Fruit fly (Drosophila melanogaster) whole organism, embryonic: Measurements from ENCODE around the gene fiz.

Source experiments
- Atf6 ChIP-seq: fragments of 200-800 bp; sonication (Bioruptor generic); IDR thresholded peaks from 2 replicates; pipeline ENCODE4 v1.3.6; 2022; ENCODE audit warnings: missing biosample characterization, missing genetic modification characterization
- Bgb ChIP-seq: fragments of 200-800 bp; sonication (Bioruptor generic); IDR thresholded peaks from 2 replicates; pipeline ENCODE4 v1.3.6; 2022; ENCODE audit warnings: missing biosample characterization, missing genetic modification characterization; ENCODE audit not compliant: partially characterized antibody
- CG11398 ChIP-seq: fragments of 200-800 bp; sonication (Bioruptor generic); optimal IDR thresholded peaks from 2 replicates; lab custom pipeline; 2016; ENCODE audit warnings: missing biosample characterization, missing genetic modification characterization
- CG12104 ChIP-seq: fragments of 200-800 bp; sonication (Bioruptor generic); optimal IDR thresholded peaks from 3 replicates; lab custom pipeline; 2016; ENCODE audit warnings: missing biosample characterization, missing genetic modification characterization
- CG12236 ChIP-seq: fragments of 200-800 bp; sonication (Bioruptor generic); optimal IDR thresholded peaks from 2 replicates; lab custom pipeline; 2016; ENCODE audit warnings: missing biosample characterization, missing genetic modification characterization
- CG13424 ChIP-seq: fragments of 200-800 bp; sonication (Bioruptor generic); optimal IDR thresholded peaks from 2 replicates; lab custom pipeline; 2019; ENCODE audit warnings: missing biosample characterization, mild to moderate bottlenecking, missing genetic modification characterization, moderate library complexity
- CG14441 ChIP-seq: fragments of 200-800 bp; sonication (Bioruptor generic); IDR thresholded peaks from 2 replicates; pipeline ENCODE4 v1.3.6; 2022; ENCODE audit warnings: missing biosample characterization, missing genetic modification characterization
- CG14860 ChIP-seq: fragments of 200-800 bp; sonication (Bioruptor generic); IDR thresholded peaks from 3 replicates; pipeline ENCODE4 v1.3.6; 2022; ENCODE audit warnings: missing biosample characterization, missing genetic modification characterization; ENCODE audit not compliant: partially characterized antibody
- CG15696 ChIP-seq: fragments of 200-800 bp; sonication (Bioruptor generic); optimal IDR thresholded peaks from 2 replicates; lab custom pipeline; 2019; ENCODE audit warnings: missing biosample characterization, mild to moderate bottlenecking, missing genetic modification characterization, moderate library complexity
- CG17328 ChIP-seq: fragments of 200-800 bp; sonication (Bioruptor generic); IDR thresholded peaks from 2 replicates; pipeline ENCODE4 v1.3.6; 2022; ENCODE audit warnings: missing biosample characterization, missing genetic modification characterization
- CG17359 ChIP-seq: fragments of 200-800 bp; sonication (Bioruptor generic); optimal IDR thresholded peaks from 3 replicates; lab custom pipeline; 2018; ENCODE audit warnings: missing biosample characterization, mild to moderate bottlenecking, missing genetic modification characterization, moderate library complexity
- CG1832 ChIP-seq: fragments of 200-800 bp; sonication (Bioruptor generic); optimal IDR thresholded peaks from 2 replicates; lab custom pipeline; 2017; ENCODE audit warnings: missing biosample characterization, mild to moderate bottlenecking, missing genetic modification characterization, inconsistent platforms
- CG18764 ChIP-seq: fragments of 200-800 bp; sonication (Bioruptor generic); optimal IDR thresholded peaks from 3 replicates; lab custom pipeline; 2016; ENCODE audit warnings: missing biosample characterization, missing genetic modification characterization
- CG2712 ChIP-seq: fragments of 200-800 bp; optimal IDR thresholded peaks from 3 replicates; lab custom pipeline; 2019; ENCODE audit warnings: missing biosample characterization, mild to moderate bottlenecking, missing genetic modification characterization, moderate library complexity
- CG2875 ChIP-seq: fragments of 200-800 bp; sonication (Bioruptor generic); optimal IDR thresholded peaks from 2 replicates; lab custom pipeline; 2017; ENCODE audit warnings: missing biosample characterization, mild to moderate bottlenecking, missing genetic modification characterization, missing genetic modification reagents
- CG34422 ChIP-seq: fragments of 200-800 bp; sonication (Bioruptor generic); IDR thresholded peaks from 3 replicates; pipeline ENCODE4 v1.3.6; 2022; ENCODE audit warnings: missing biosample characterization, missing genetic modification characterization
- CG42726 ChIP-seq: fragments of 200-800 bp; sonication (Bioruptor generic); IDR thresholded peaks from 2 replicates; pipeline ENCODE4 v1.3.6; 2022; ENCODE audit warnings: missing biosample characterization, missing genetic modification characterization; ENCODE audit not compliant: partially characterized antibody
- CG4282 ChIP-seq: fragments of 200-800 bp; sonication (Bioruptor generic); optimal IDR thresholded peaks from 2 replicates; lab custom pipeline; 2016; ENCODE audit warnings: missing biosample characterization, missing genetic modification characterization
- CG4424 ChIP-seq: fragments of 200-800 bp; sonication (Bioruptor generic); optimal IDR thresholded peaks from 3 replicates; lab custom pipeline; 2016; ENCODE audit warnings: missing biosample characterization, missing genetic modification characterization
- CG5180 ChIP-seq: fragments of 200-800 bp; sonication (Bioruptor generic); optimal IDR thresholded peaks from 3 replicates; lab custom pipeline; 2017; ENCODE audit warnings: missing biosample characterization, missing genetic modification characterization, mild to moderate bottlenecking, moderate library complexity, missing genetic modification reagents
- CG6254 ChIP-seq: fragments of 200-800 bp; sonication (Bioruptor generic); optimal IDR thresholded peaks from 3 replicates; lab custom pipeline; 2017; ENCODE audit warnings: mild to moderate bottlenecking, missing biosample characterization, missing genetic modification reagents, missing genetic modification characterization
- CG6654 ChIP-seq: fragments of 200-800 bp; sonication (Bioruptor generic); optimal IDR thresholded peaks from 2 replicates; lab custom pipeline; 2017; ENCODE audit warnings: missing biosample characterization, mild to moderate bottlenecking, missing genetic modification characterization
- CG7271 ChIP-seq: fragments of 200-800 bp; sonication (Bioruptor generic); optimal IDR thresholded peaks from 2 replicates; lab custom pipeline; 2018; ENCODE audit warnings: missing biosample characterization, mild to moderate bottlenecking, missing genetic modification characterization, moderate library complexity
- CG7556 ChIP-seq: fragments of 200-800 bp; sonication (Bioruptor generic); optimal IDR thresholded peaks from 2 replicates; lab custom pipeline; 2017; ENCODE audit warnings: missing biosample characterization, mild to moderate bottlenecking, missing genetic modification characterization
- CG7928 ChIP-seq: fragments of 200-800 bp; sonication (Bioruptor generic); optimal IDR thresholded peaks from 2 replicates; lab custom pipeline; 2017; ENCODE audit warnings: missing biosample characterization, mild to moderate bottlenecking, missing genetic modification characterization
- CG9609 ChIP-seq: fragments of 200-800 bp; sonication (Bioruptor generic); optimal IDR thresholded peaks from 3 replicates; lab custom pipeline; 2016; ENCODE audit warnings: missing biosample characterization, missing genetic modification characterization
- Dp ChIP-seq: fragments of 200-800 bp; sonication (Bioruptor generic); optimal IDR thresholded peaks from 2 replicates; lab custom pipeline; 2018; ENCODE audit warnings: missing biosample characterization, mild to moderate bottlenecking, missing genetic modification characterization, moderate library complexity
- Ets97D ChIP-seq: fragments of 200-800 bp; sonication (Bioruptor generic); optimal IDR thresholded peaks from 3 replicates; lab custom pipeline; 2016; ENCODE audit warnings: missing biosample characterization, missing genetic modification characterization
- Gsc ChIP-seq: fragments of 200-800 bp; sonication (Bioruptor generic); IDR thresholded peaks from 2 replicates; pipeline ENCODE4 v1.3.6; 2022; ENCODE audit warnings: missing biosample characterization, missing genetic modification characterization
- H2.0 ChIP-seq: fragments of 200-800 bp; sonication (Bioruptor generic); IDR thresholded peaks from 2 replicates; pipeline ENCODE4 v1.3.6; 2022; ENCODE audit warnings: missing biosample characterization, missing genetic modification characterization
- Med ChIP-seq: fragments of 200-800 bp; sonication (Bioruptor generic); peaks from one replicate; lab custom pipeline; 2016; ENCODE audit warnings: missing biosample characterization, missing genetic modification characterization, mild to moderate bottlenecking, inconsistent platforms, moderate library complexity
- Pdp1 ChIP-seq, 2 experiments: fragments of 200-800 bp; sonication (Bioruptor generic); optimal IDR thresholded peaks; 3 replicates each; lab custom pipeline; 2016; ENCODE audit warnings: missing biosample characterization in 2 of 2, missing genetic modification characterization in 2 of 2, mild to moderate bottlenecking in 1 of 2, moderate library complexity in 1 of 2
- Sin3A ChIP-seq: fragments of >200 bp; optimal IDR thresholded peaks from 2 replicates; lab custom pipeline; 2018
- TFAM ChIP-seq: fragments of 200-800 bp; sonication (Bioruptor generic); optimal IDR thresholded peaks from 2 replicates; lab custom pipeline; 2017; ENCODE audit warnings: missing biosample characterization, missing genetic modification characterization, inconsistent platforms
- abd-A ChIP-seq: fragments of 200-800 bp; sonication (Bioruptor generic); optimal IDR thresholded peaks from 3 replicates; lab custom pipeline; 2019; ENCODE audit warnings: missing biosample characterization, mild to moderate bottlenecking, missing genetic modification characterization, moderate library complexity
- aop ChIP-seq: fragments of 200-800 bp; sonication (Bioruptor generic); IDR thresholded peaks from 2 replicates; pipeline ENCODE4 v1.3.6; 2022; ENCODE audit warnings: missing biosample characterization, missing genetic modification characterization
- bab2 ChIP-seq: fragments of 200-800 bp; sonication (Bioruptor generic); optimal IDR thresholded peaks from 2 replicates; lab custom pipeline; 2016; ENCODE audit warnings: missing biosample characterization, missing genetic modification characterization
- ci ChIP-seq: fragments of 200-800 bp; sonication (Bioruptor generic); IDR thresholded peaks from 3 replicates; pipeline ENCODE4 v1.3.6; 2022; ENCODE audit warnings: missing biosample characterization, missing genetic modification characterization
- dmrt99B ChIP-seq: fragments of 200-800 bp; sonication (Bioruptor generic); optimal IDR thresholded peaks from 2 replicates; lab custom pipeline; 2018; ENCODE audit warnings: missing biosample characterization, mild to moderate bottlenecking, missing genetic modification characterization, moderate library complexity
- fd96Cb ChIP-seq: fragments of 200-800 bp; sonication (Bioruptor generic); optimal IDR thresholded peaks from 2 replicates; lab custom pipeline; 2018; ENCODE audit warnings: missing biosample characterization, mild to moderate bottlenecking, missing genetic modification characterization, moderate library complexity
- her ChIP-seq: fragments of 200-800 bp; sonication (Bioruptor generic); optimal IDR thresholded peaks from 2 replicates; lab custom pipeline; 2016; ENCODE audit warnings: missing biosample characterization, missing genetic modification characterization
- hth ChIP-seq: fragments of >200 bp; optimal IDR thresholded peaks from 2 replicates; lab custom pipeline; 2017; ENCODE audit warnings: inconsistent platforms
- jing ChIP-seq: fragments of 200-800 bp; sonication (Bioruptor generic); optimal IDR thresholded peaks from 2 replicates; lab custom pipeline; 2018; ENCODE audit warnings: missing biosample characterization, mild to moderate bottlenecking, missing genetic modification characterization
- knrl ChIP-seq: fragments of 200-800 bp; sonication (Bioruptor generic); IDR thresholded peaks from 3 replicates; pipeline ENCODE4 v1.3.6; 2022; ENCODE audit warnings: missing biosample characterization, missing genetic modification characterization; ENCODE audit not compliant: partially characterized antibody
- nom ChIP-seq: fragments of 200-800 bp; sonication (Bioruptor generic); optimal IDR thresholded peaks from 2 replicates; lab custom pipeline; 2017; ENCODE audit warnings: missing biosample characterization, missing genetic modification characterization, mild to moderate bottlenecking, moderate library complexity, missing genetic modification reagents
- ttk ChIP-seq: fragments of 200-800 bp; sonication (Bioruptor generic); IDR thresholded peaks from 2 replicates; pipeline ENCODE4 v2.1.2; 2022; ENCODE audit warnings: missing biosample characterization, missing genetic modification characterization
- unpg ChIP-seq: fragments of 200-800 bp; sonication (Bioruptor generic); optimal IDR thresholded peaks from 3 replicates; lab custom pipeline; 2018; ENCODE audit warnings: missing biosample characterization, mild to moderate bottlenecking, missing genetic modification characterization, moderate library complexity
- zf30C ChIP-seq: fragments of 200-800 bp; sonication (Bioruptor generic); optimal IDR thresholded peaks from 3 replicates; lab custom pipeline; 2018; ENCODE audit warnings: missing biosample characterization, mild to moderate bottlenecking, missing genetic modification characterization
- zfh1 ChIP-seq: fragments of 200-800 bp; sonication (Bioruptor generic); IDR thresholded peaks from 3 replicates; pipeline ENCODE4 v1.3.6; 2022; ENCODE audit warnings: missing biosample characterization, missing genetic modification characterization

fiz gene

DNA sequence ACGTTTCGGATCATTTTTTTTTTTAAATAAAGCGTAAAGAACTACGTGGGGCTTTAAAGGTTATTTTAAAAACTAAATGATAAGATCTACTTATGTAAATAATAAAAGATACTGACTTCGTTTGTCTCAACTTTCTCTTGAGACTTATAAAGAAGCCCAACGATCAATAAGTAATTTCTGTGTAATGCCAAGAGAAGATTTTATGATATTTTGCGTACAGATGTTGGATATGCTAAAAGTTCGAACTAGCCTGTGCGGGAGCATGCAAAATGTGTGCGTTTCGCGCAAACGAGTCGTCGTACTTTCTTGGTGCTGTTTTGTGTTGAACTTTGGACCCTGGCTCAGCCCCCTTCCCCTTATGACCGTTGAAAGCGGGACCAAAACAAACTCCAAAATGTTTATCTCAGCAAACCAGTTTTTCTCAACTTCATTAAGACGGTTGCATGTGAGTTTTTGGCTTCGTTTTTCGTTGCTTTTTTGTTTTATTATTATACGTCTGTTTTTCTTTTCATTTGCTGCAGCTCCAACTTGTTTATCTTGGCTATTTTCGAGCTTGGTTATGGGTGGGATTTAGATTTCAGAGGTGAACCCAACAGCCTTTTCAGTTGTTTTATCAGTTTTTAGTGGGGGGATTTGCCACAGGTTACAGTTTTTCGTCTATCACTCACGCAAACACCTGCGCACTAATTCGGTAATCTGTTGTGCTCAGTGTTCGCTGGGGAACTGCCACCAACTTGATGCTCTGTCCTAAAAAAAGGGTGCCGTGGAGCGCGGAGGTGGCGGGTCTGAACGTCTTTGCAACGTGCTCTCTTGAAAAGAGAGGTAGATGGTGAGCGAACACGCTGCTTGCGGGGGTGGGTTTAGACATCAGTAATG is 43.6 kb upstream of the fiz start, which contains the start of gene pdgy (continued):
- TF ChIP-seq CG34422 (0 out of 3 replicates have a peak, but pooled peaks have one; percentile 30), CG6254 (GFP tag; lab: Kevin White, UChicago) (peak; percentile 24), knrl (GFP tag; lab: Robert Waterston, UW) (no peak), ci (GFP tag; lab: Robert Waterston, UW) (peak; percentile 47; the same call in 2 of the 3 replicates), Dp (GFP tag; lab: Kevin White, UChicago) (no peak), zfh1 (GFP tag; lab: Robert Waterston, UW) (no peak), CG9609 (GFP tag; lab: Kevin White, UChicago) (no peak), Pdp1 (GFP tag; optimal IDR thresholded peaks at IDR 0.05; lab: Kevin White, UChicago) (peak in 1 of 2 experiments; percentile 19), Bgb (GFP tag; lab: Robert Waterston, UW) (no peak), hth (lab: Kevin White, UChicago) (no peak), ttk (GFP tag; lab: Robert Waterston, UW) (0 out of 2 replicates have a peak, but pooled peaks have one; percentile 14), CG11398 (no peak), abd-A (peak; percentile 60), CG4424 (no peak), CG5180 (GFP tag; lab: Kevin White, UChicago) (peak; percentile 24), unpg (GFP tag; lab: Kevin White, UChicago) (no peak), bab2 (GFP tag; lab: Kevin White, UChicago) (no peak), nom (GFP tag; lab: Kevin White, UChicago) (peak; percentile 100), CG14860 (GFP tag; lab: Robert Waterston, UW) (no peak), CG12236 (GFP tag; lab: Kevin White, UChicago) (no peak), zf30C (GFP tag; lab: Kevin White, UChicago) (peak; percentile 34), CG14441 (GFP tag; lab: Robert Waterston, UW) (no peak), Sin3A (lab: Kevin White, UChicago) (no peak), CG17359 (tag; lab: Kevin White, UChicago) (no peak), CG4282 (GFP tag; lab: Kevin White, UChicago) (no peak), aop (no peak), CG6654 (no peak), CG17328 (GFP tag; lab: Robert Waterston, UW) (no peak; the same call in 1 of the 2 replicates), jing (GFP tag; lab: Kevin White, UChicago) (no peak), CG7556 (GFP tag; lab: Kevin White, UChicago) (peak; percentile 7), CG7928 (GFP tag; lab: Kevin White, UChicago) (no peak), Gsc (GFP tag; lab: Robert Waterston, UW) (no peak), dmrt99B (tag; lab: Kevin White, UChicago) (no peak), Atf6 (GFP tag; lab: Robert Waterston, UW) (no peak), CG15696 (no peak), CG1832 (GFP tag; lab: Kevin White, UChicago) (no peak), her (GFP tag; lab: Kevin White, UChicago) (peak; percentile 12), CG2712 (tag; lab: Kevin White, UChicago) (no peak), CG7271 (tag; lab: Kevin White, UChicago) (no peak), CG12104 (no peak), CG13424 (tag; lab: Kevin White, UChicago) (no peak), Med (peak; percentile 88), TFAM (GFP tag; lab: Kevin White, UChicago) (no peak), CG42726 (no peak), CG18764 (GFP tag; lab: Kevin White, UChicago) (no peak), fd96Cb (tag; lab: Kevin White, UChicago) (no peak), Ets97D (no peak), H2.0 (GFP tag; lab: Robert Waterston, UW) (no peak), CG2875 (GFP tag; lab: Kevin White, UChicago) (no peak)
